Worm (Caenorhabditis elegans): ENCODE measurements around the gene nlp-49.

The nlp-49 gene

ce11 chrX:5904603-5905081, at the start of gene nlp-49:
TSS of gene nlp-49 (plus strand) at chrX:5904653.
- TF ChIP-seq ztf-23 (GFP tag; IDR thresholded peaks at IDR 0.05) (no peak), med-1 (GFP tag; optimal IDR thresholded peaks at IDR 0.05; ENCODE audit: insufficient read depth) (no peak)

ce11 chrX:5859161-5859560, 45.3 kb upstream of the nlp-49 start:
- TF ChIP-seq klf-2 (GFP tag; conservative IDR thresholded peaks at IDR 0.05) (no peak), cog-1 (tag; optimal IDR thresholded peaks at IDR 0.05) (no peak), ztf-29 (GFP tag; IDR thresholded peaks at IDR 0.05) (no peak), flt-1 (GFP tag; IDR thresholded peaks at IDR 0.05) (no peak), ztf-23 (GFP tag; IDR thresholded peaks at IDR 0.05) (no peak), tab-1 (GFP tag; IDR thresholded peaks at IDR 0.05) (no peak)

- no peak for TF ChIP-seq ref-1 (GFP tag; conservative IDR thresholded peaks at IDR 0.05)
- no peak for TF ChIP-seq tab-1 (GFP tag; IDR thresholded peaks at IDR 0.05)
- no peak for TF ChIP-seq ztf-29 (GFP tag; IDR thresholded peaks at IDR 0.05)
These were observed 42.0 kb upstream of the nlp-49 start, which contains the start of gene ctbp-1 for ce11 chrX:5862408-5862807. TSS of gene ctbp-1 (plus strand) at chrX:5862708.

DNA sequence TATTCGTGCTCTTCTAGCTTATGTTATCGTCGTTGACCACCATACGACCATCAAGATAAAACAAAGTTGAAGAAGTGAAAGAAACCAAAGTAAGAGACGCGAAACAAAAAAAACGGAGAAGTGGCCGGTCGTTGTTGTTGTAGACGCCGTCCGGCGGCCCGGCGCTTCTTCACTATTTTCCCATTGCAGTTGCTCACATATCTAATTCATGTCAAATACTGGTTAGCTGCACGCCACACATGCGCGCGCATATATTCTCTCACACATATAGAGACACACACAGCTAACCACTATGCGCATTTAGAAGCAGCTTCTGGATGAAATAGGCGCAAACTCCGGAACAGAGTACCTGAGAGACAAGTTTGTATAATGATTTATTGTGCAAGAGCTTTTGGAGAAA, 36.4 kb upstream of the nlp-49 start:
- TF ChIP-seq tab-1 (GFP tag; IDR thresholded peaks at IDR 0.05), result no peak
- TF ChIP-seq med-1 (GFP tag; optimal IDR thresholded peaks at IDR 0.05; ENCODE audit: insufficient read depth), result no peak
- no peak for TF ChIP-seq flt-1 (GFP tag; IDR thresholded peaks at IDR 0.05)
- no peak for TF ChIP-seq T22C8.4 (GFP tag; IDR thresholded peaks at IDR 0.05)

- TF ChIP-seq cog-1 (tag; optimal IDR thresholded peaks at IDR 0.05) (no peak), ztf-23 (GFP tag; IDR thresholded peaks at IDR 0.05) (no peak), klf-2 (GFP tag; conservative IDR thresholded peaks at IDR 0.05) (no peak), T22C8.4 (GFP tag; IDR thresholded peaks at IDR 0.05) (no peak)
These were observed 34.9 kb upstream of the nlp-49 start for ce11 chrX:5869603-5870002.

ce11 chrX:5872153-5872552, 32.3 kb upstream of the nlp-49 start:
- TF ChIP-seq cog-1 (tag; optimal IDR thresholded peaks at IDR 0.05) (no peak), T22C8.4 (GFP tag; IDR thresholded peaks at IDR 0.05) (no peak), flt-1 (GFP tag; IDR thresholded peaks at IDR 0.05) (no peak), tab-1 (GFP tag; IDR thresholded peaks at IDR 0.05) (no peak), ref-1 (GFP tag; conservative IDR thresholded peaks at IDR 0.05) (no peak)

DNA sequence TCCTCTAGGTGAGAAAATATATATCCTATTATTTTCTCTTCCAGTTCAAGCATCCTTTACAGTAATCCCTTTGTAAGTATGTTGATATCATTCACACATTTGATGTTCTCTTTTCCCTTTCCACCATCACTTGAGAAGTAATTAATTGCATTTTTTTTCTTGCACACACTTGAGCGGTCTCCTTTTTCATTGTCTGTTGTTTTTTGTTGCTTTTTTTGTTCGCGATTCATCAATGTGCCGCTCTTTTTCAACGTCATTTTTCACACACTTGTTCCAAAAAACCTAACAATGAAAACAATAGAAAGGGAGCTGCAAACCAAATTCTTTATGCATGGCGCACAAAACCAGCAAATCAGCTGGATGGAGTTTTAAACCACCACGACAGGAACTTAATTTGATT, 28.9 kb upstream of the nlp-49 start, which contains the start of gene F49E10.4:
TSS of gene F49E10.4 (plus strand) at position 301 of the 400 bp plus-strand sequence.
- TF ChIP-seq ztf-23 (GFP tag; IDR thresholded peaks at IDR 0.05), result no peak
- no peak for TF ChIP-seq med-1 (GFP tag; optimal IDR thresholded peaks at IDR 0.05; ENCODE audit: insufficient read depth)
- no peak for TF ChIP-seq ztf-29 (GFP tag; IDR thresholded peaks at IDR 0.05)
- no peak for TF ChIP-seq tab-1 (GFP tag; IDR thresholded peaks at IDR 0.05)
- no peak for TF ChIP-seq ref-1 (GFP tag; conservative IDR thresholded peaks at IDR 0.05)
- no peak for TF ChIP-seq klf-2 (GFP tag; conservative IDR thresholded peaks at IDR 0.05)

ce11 chrX:5877039-5877438, 27.4 kb upstream of the nlp-49 start:
- no peak for TF ChIP-seq T22C8.4 (GFP tag; IDR thresholded peaks at IDR 0.05)
- no peak for TF ChIP-seq ztf-29 (GFP tag; IDR thresholded peaks at IDR 0.05)
- TF ChIP-seq cog-1 (tag; optimal IDR thresholded peaks at IDR 0.05), result no peak
- no peak for TF ChIP-seq ztf-23 (GFP tag; IDR thresholded peaks at IDR 0.05)
- no peak for TF ChIP-seq ref-1 (GFP tag; conservative IDR thresholded peaks at IDR 0.05)
- no peak for TF ChIP-seq klf-2 (GFP tag; conservative IDR thresholded peaks at IDR 0.05)
- no peak for TF ChIP-seq flt-1 (GFP tag; IDR thresholded peaks at IDR 0.05)
- no peak for TF ChIP-seq tab-1 (GFP tag; IDR thresholded peaks at IDR 0.05)
- TF ChIP-seq med-1 (GFP tag; optimal IDR thresholded peaks at IDR 0.05; ENCODE audit: insufficient read depth), result no peak

DNA sequence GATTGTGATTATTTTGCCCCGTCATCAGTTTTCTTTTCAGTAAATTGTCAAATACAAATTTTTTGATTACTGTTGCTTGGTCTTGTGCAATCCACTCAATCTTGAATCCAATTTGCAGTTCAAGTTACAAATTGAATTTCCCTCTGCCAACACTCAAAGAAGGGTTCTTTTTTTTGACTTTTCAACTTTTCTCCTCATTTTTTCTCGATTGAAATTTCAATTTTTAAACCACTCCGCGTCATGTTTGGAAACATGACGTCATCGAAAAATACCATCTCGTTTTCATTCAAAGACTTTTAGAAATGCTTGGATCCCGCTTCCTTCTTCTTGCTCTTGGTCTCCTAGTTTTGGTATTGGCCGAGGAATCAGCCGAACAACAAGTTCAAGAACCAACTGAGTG, 18.9 kb upstream of the nlp-49 start, which contains the start of gene flp-7:
TSS of gene flp-7 (plus strand) at position 301 of the 400 bp plus-strand sequence.
- TF ChIP-seq med-1 (GFP tag; optimal IDR thresholded peaks at IDR 0.05; ENCODE audit: insufficient read depth) (no peak), T22C8.4 (GFP tag; IDR thresholded peaks at IDR 0.05) (no peak), ztf-29 (GFP tag; IDR thresholded peaks at IDR 0.05) (no peak), ref-1 (GFP tag; conservative IDR thresholded peaks at IDR 0.05) (no peak), tab-1 (GFP tag; IDR thresholded peaks at IDR 0.05) (no peak), cog-1 (tag; optimal IDR thresholded peaks at IDR 0.05) (no peak), ztf-23 (GFP tag; IDR thresholded peaks at IDR 0.05) (no peak), klf-2 (GFP tag; conservative IDR thresholded peaks at IDR 0.05) (no peak), flt-1 (GFP tag; IDR thresholded peaks at IDR 0.05) (no peak)

- TF ChIP-seq klf-2 (GFP tag; conservative IDR thresholded peaks at IDR 0.05) (no peak), cog-1 (tag; optimal IDR thresholded peaks at IDR 0.05) (no peak), tab-1 (GFP tag; IDR thresholded peaks at IDR 0.05) (no peak), ref-1 (GFP tag; conservative IDR thresholded peaks at IDR 0.05) (no peak), ztf-23 (GFP tag; IDR thresholded peaks at IDR 0.05) (no peak), T22C8.4 (GFP tag; IDR thresholded peaks at IDR 0.05) (no peak), ztf-29 (GFP tag; IDR thresholded peaks at IDR 0.05) (no peak), flt-1 (GFP tag; IDR thresholded peaks at IDR 0.05) (no peak), med-1 (GFP tag; optimal IDR thresholded peaks at IDR 0.05; ENCODE audit: insufficient read depth) (no peak)
These were observed 14.4 kb upstream of the nlp-49 start, which contains the start of gene F49E10.2 for ce11 chrX:5890080-5890479. TSS of gene F49E10.2 (plus strand) at chrX:5890380.

DNA sequence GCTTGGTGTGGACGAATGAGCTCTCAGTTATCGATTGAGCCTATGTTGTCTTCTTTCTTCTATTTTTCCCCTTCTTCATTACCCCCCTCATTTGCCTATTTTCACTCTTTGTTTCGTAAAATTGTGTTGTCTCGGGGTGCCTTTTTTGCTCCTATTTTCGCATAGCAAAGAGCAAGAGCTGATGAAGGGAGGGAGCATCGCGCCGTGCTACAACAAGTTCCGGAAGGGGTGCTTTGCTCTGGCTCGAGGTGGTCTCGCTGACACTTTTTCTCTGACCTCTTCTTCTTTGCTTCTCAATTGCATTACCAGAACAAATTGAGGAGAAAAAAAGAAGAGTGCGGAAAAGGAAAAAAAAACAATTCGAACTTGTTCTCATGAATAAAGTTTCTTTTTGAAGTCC, 8.5 kb upstream of the nlp-49 start:
- TF ChIP-seq ref-1 (GFP tag; conservative IDR thresholded peaks at IDR 0.05), result no peak
